Fruit fly (Drosophila melanogaster): ENCODE data around the gene beta-Man.

beta-Man gene

DNA sequence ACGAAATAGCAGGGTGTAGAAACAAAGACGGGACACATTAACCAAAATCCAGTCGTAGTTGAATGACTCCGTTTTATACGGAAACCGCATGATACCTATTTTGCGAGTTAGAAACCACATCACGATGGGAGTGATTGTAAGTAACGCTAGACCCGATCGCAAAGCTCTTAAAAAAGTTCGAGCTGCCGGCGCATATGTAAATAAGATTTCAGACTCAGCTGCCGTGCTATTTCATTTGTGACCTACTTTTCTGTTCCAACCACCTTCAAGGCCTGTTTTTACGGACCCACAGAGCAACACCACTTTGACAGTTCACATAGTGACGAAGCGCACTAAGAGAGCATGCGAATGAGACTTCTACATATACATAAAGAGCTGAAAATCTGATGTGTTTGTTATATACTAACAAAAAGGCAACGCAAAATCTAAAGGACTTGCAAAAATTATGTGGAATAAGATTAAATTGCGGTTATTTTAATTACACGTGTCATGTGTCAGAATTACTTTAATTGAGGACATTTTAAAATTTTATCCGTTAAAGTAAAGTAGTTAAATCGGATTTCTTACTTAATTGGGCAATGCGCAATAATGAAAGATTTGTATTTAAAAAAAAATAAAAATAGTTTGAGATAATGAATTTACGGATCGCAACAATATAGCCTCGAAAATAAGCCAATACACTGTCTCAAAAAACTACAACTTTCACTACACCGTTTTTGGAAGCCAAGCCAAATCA lies 18.1 kb upstream of the beta-Man start (continued):
- TF ChIP-seq CG2875 (GFP tag; optimal IDR thresholded peaks at IDR 0.05) (no peak), Sry-δ (GFP tag; optimal IDR thresholded peaks at IDR 0.05) (no peak), CG4854 (GFP tag; optimal IDR thresholded peaks at IDR 0.05) (no peak), CG4404 (GFP tag; IDR thresholded peaks at IDR 0.05) (no peak), CG17385 (GFP tag; optimal IDR thresholded peaks at IDR 0.05) (no peak), Gug (GFP tag; IDR thresholded peaks at IDR 0.05) (no peak), CG17361 (GFP tag; IDR thresholded peaks at IDR 0.05) (0 out of 3 replicates have a peak, but pooled peaks have one; percentile 12), Hr51 (GFP tag; optimal IDR thresholded peaks at IDR 0.05) (peak in 1 of 2 experiments; percentile 11), fd3F (GFP tag; optimal IDR thresholded peaks at IDR 0.05) (no peak), eve (GFP tag; optimal IDR thresholded peaks at IDR 0.05) (no peak), row (GFP tag; IDR thresholded peaks at IDR 0.05) (peak; percentile 15; the same call in 1 of the 3 replicates), CG8290 (GFP tag; optimal IDR thresholded peaks at IDR 0.05) (no peak), CG8290 (tag; optimal IDR thresholded peaks at IDR 0.05) (peak in 1 of 2 experiments; percentile 33), CG17802 (tag; optimal IDR thresholded peaks at IDR 0.05) (peak; percentile 47), CTCF (GFP tag; optimal IDR thresholded peaks at IDR 0.05) (no peak), CG5180 (GFP tag; optimal IDR thresholded peaks at IDR 0.05) (no peak), Atf3 (GFP tag; optimal IDR thresholded peaks at IDR 0.05) (no peak), Med (GFP tag) (peak; percentile 57), kay (GFP tag; optimal IDR thresholded peaks at IDR 0.05) (no peak), ash1 (GFP tag; optimal IDR thresholded peaks at IDR 0.05) (no peak), Lhr (GFP tag; optimal IDR thresholded peaks at IDR 0.05) (no peak), gem (tag; optimal IDR thresholded peaks at IDR 0.05) (peak; percentile 12), Ptx1 (GFP tag; IDR thresholded peaks at IDR 0.05) (0 out of 2 replicates have a peak, but pooled peaks have one; percentile 15), CG8765 (GFP tag; IDR thresholded peaks at IDR 0.05) (no peak), Bdp1 (GFP tag; optimal IDR thresholded peaks at IDR 0.05) (no peak), ab (GFP tag; optimal IDR thresholded peaks at IDR 0.05) (no peak), fd96Cb (tag; optimal IDR thresholded peaks at IDR 0.05) (no peak), CG30403 (GFP tag; optimal IDR thresholded peaks at IDR 0.05) (peak; percentile 22), trem (tag; optimal IDR thresholded peaks at IDR 0.05) (no peak), sima (GFP tag; optimal IDR thresholded peaks at IDR 0.05) (no peak), chif (GFP tag; optimal IDR thresholded peaks at IDR 0.05) (no peak), Awh (GFP tag; IDR thresholded peaks at IDR 0.05) (no peak), otp (GFP tag; IDR thresholded peaks at IDR 0.05) (no peak), CG7963 (GFP tag; IDR thresholded peaks at IDR 0.05; ENCODE audit: partially characterized antibody) (no peak), CG10979 (tag; optimal IDR thresholded peaks at IDR 0.05) (no peak), CG6854 (GFP tag; optimal IDR thresholded peaks at IDR 0.05) (no peak), Blimp-1 (GFP tag; optimal IDR thresholded peaks at IDR 0.05) (peak; percentile 9), CG11695 (GFP tag; IDR thresholded peaks at IDR 0.05) (no peak), gcm (GFP tag; optimal IDR thresholded peaks at IDR 0.05) (no peak), abd-A (tag; optimal IDR thresholded peaks at IDR 0.05) (no peak), fu2 (GFP tag; optimal IDR thresholded peaks at IDR 0.05) (no peak), dimm (GFP tag; IDR thresholded peaks at IDR 0.05) (no peak), CG9437 (GFP tag; optimal IDR thresholded peaks at IDR 0.05) (peak; percentile 3), esg (GFP tag; conservative IDR thresholded peaks at IDR 0.05) (no peak), CG7928 (GFP tag; optimal IDR thresholded peaks at IDR 0.05) (no peak), vvl (GFP tag; IDR thresholded peaks at IDR 0.05) (peak; percentile 52; the same call in 1 of the 2 replicates), CG10462 (GFP tag; optimal IDR thresholded peaks at IDR 0.05) (no peak), caup (GFP tag; optimal IDR thresholded peaks at IDR 0.05; ENCODE audit: severe bottlenecking) (no peak), CG3847 (GFP tag; IDR thresholded peaks at IDR 0.05) (no peak), BEAF-32 (GFP tag; optimal IDR thresholded peaks at IDR 0.05) (no peak)
